Fruit fly (Drosophila melanogaster) ovary, adult (tissue): Measurements from ENCODE around the gene Wbp2.

ENCODE experiments used
- CG17801 ChIP-seq: fragments of 200-800 bp; optimal IDR thresholded peaks from 2 replicates; lab custom pipeline; 2019; ENCODE audit warnings: missing biosample characterization, mild to moderate bottlenecking, missing genetic modification characterization, moderate library complexity; ENCODE audit not compliant: partially characterized antibody

Gene Wbp2

dm6 chr3L:12849867-12850301 lies at the start of gene Wbp2, which contains the start of gene CG10948:
Gene Wbp2, plus strand, starts transcription at chr3L:12850165.
Gene CG10948, minus strand, starts transcription at chr3L:12850117.
- TF ChIP-seq CG17801 (GFP tag; lab: Kevin White, UChicago) = peak; percentile 86

- no peak for TF ChIP-seq CG17801 (GFP tag; lab: Kevin White, UChicago)
These were observed 49.8 kb upstream of the Wbp2 start for dm6 chr3L:12800167-12800566.

- peak; percentile 44 for TF ChIP-seq CG17801 (GFP tag; lab: Kevin White, UChicago)
These were observed 47.5 kb upstream of the Wbp2 start for dm6 chr3L:12802443-12802865.

- TF ChIP-seq CG17801 (GFP tag; lab: Kevin White, UChicago) = no peak
These were observed 46.6 kb upstream of the Wbp2 start for dm6 chr3L:12803159-12804034.

- no peak for TF ChIP-seq CG17801 (GFP tag; lab: Kevin White, UChicago)
These were observed 45.8 kb upstream of the Wbp2 start for dm6 chr3L:12804035-12804729.

dm6 chr3L:12804730-12805170 lies 45.2 kb upstream of the Wbp2 start, which contains the start of gene Atg1:
Gene Atg1, minus strand, starts transcription at chr3L:12805116.
- peak; percentile 38 for TF ChIP-seq CG17801 (GFP tag; lab: Kevin White, UChicago)

- no peak for TF ChIP-seq CG17801 (GFP tag; lab: Kevin White, UChicago)
These were observed 44.2 kb upstream of the Wbp2 start, which contains the start of gene Sap130 for dm6 chr3L:12805660-12806289. Gene Sap130, plus strand, starts transcription at chr3L:12805902.

dm6 chr3L:12806290-12806743 lies 43.6 kb upstream of the Wbp2 start:
- peak; percentile 68 for TF ChIP-seq CG17801 (GFP tag; lab: Kevin White, UChicago)

- TF ChIP-seq CG17801 (GFP tag; lab: Kevin White, UChicago) = no peak
These were observed 41.5 kb upstream of the Wbp2 start, which contains the start of gene CG32110 for dm6 chr3L:12808421-12808820. Gene CG32110, plus strand, starts transcription at chr3L:12808721.

dm6 chr3L:12813907-12814306 lies 36.1 kb upstream of the Wbp2 start, which contains the start of the genes Sf3a2 and CG42588:
Gene Sf3a2, minus strand, starts transcription at chr3L:12814019.
Gene CG42588, plus strand, starts transcription at chr3L:12814254.
- peak; percentile 65 for TF ChIP-seq CG17801 (GFP tag; lab: Kevin White, UChicago)

dm6 chr3L:12814806-12815205 lies 35.2 kb upstream of the Wbp2 start:
- peak; percentile 17 for TF ChIP-seq CG17801 (GFP tag; lab: Kevin White, UChicago)

dm6 chr3L:12815756-12816155 lies 34.2 kb upstream of the Wbp2 start:
- no peak for TF ChIP-seq CG17801 (GFP tag; lab: Kevin White, UChicago)

- no peak for TF ChIP-seq CG17801 (GFP tag; lab: Kevin White, UChicago)
These were observed 22.3 kb upstream of the Wbp2 start for dm6 chr3L:12827705-12828104.

dm6 chr3L:12828532-12828931 lies 21.4 kb upstream of the Wbp2 start:
- TF ChIP-seq CG17801 (GFP tag; lab: Kevin White, UChicago) = no peak
